Worm (Caenorhabditis elegans) whole organism, late embryonic: ENCODE measurements around the gene F16B3.2.

Source experiments
- C38D4.7 ChIP-seq: fragments of 200-800 bp; sonication (Bioruptor generic); optimal IDR thresholded peaks from 2 replicates; lab custom pipeline; 2018; ENCODE audit warnings: mild to moderate bottlenecking, missing genetic modification characterization, moderate library complexity, missing compliant biosample characterization
- K02D7.2 ChIP-seq: sonication (generic microtip); optimal IDR thresholded peaks from 2 replicates; lab custom pipeline; 2017; ENCODE audit warnings: mild to moderate bottlenecking, missing genetic modification characterization, missing compliant biosample characterization
- T23F11.4 ChIP-seq: fragments of 200-800 bp; sonication (Bioruptor generic); optimal IDR thresholded peaks from 2 replicates; lab custom pipeline; 2018; ENCODE audit warnings: mild to moderate bottlenecking, missing genetic modification characterization, missing compliant biosample characterization
- ahr-1 ChIP-seq: sonication (generic microtip); optimal IDR thresholded peaks from 2 replicates; lab custom pipeline; 2016; ENCODE audit warnings: missing genetic modification characterization, missing compliant biosample characterization
- ama-1 ChIP-seq: fragments of 150-350 bp; optimal IDR thresholded peaks from 2 replicates; lab custom pipeline; 2014
- ceh-14 ChIP-seq: sonication (generic microtip); optimal IDR thresholded peaks from 2 replicates; lab custom pipeline; 2016; ENCODE audit warnings: missing genotype, missing genetic modification characterization, missing compliant biosample characterization
- ceh-18 ChIP-seq: sonication (generic microtip); optimal IDR thresholded peaks from 2 replicates; lab custom pipeline; 2016; ENCODE audit warnings: missing genetic modification characterization, missing compliant biosample characterization
- ceh-19 ChIP-seq: fragments of 200-800 bp; sonication (Bioruptor generic); optimal IDR thresholded peaks from 2 replicates; lab custom pipeline; 2018; ENCODE audit warnings: mild to moderate bottlenecking, missing genetic modification characterization, missing compliant biosample characterization
- ceh-2 ChIP-seq: sonication (generic microtip); optimal IDR thresholded peaks from 2 replicates; lab custom pipeline; 2016; ENCODE audit warnings: missing genotype, missing genetic modification characterization, missing compliant biosample characterization
- ceh-22 ChIP-seq: sonication (generic microtip); optimal IDR thresholded peaks from 2 replicates; lab custom pipeline; 2017; ENCODE audit warnings: missing biosample characterization, missing genetic modification characterization
- ceh-24 ChIP-seq: sonication (generic microtip); optimal IDR thresholded peaks from 2 replicates; lab custom pipeline; 2016; ENCODE audit warnings: mild to moderate bottlenecking, missing genetic modification characterization, missing compliant biosample characterization
- ceh-30 ChIP-seq: fragments of 150-350 bp; optimal IDR thresholded peaks from 2 replicates; lab custom pipeline; 2014; ENCODE audit warnings: missing biosample characterization, missing genetic modification characterization
- ceh-9 ChIP-seq: sonication (generic microtip); optimal IDR thresholded peaks from 2 replicates; lab custom pipeline; 2016; ENCODE audit warnings: mild to moderate bottlenecking, missing genetic modification characterization, inconsistent platforms, missing compliant biosample characterization
- elt-2 ChIP-seq: sonication (generic microtip); optimal IDR thresholded peaks from 2 replicates; lab custom pipeline; 2016; ENCODE audit warnings: missing genetic modification reagents, missing genetic modification characterization, missing compliant biosample characterization
- elt-4 ChIP-seq: sonication (generic microtip); optimal IDR thresholded peaks from 2 replicates; lab custom pipeline; 2016; ENCODE audit warnings: missing genetic modification characterization, missing compliant biosample characterization
- ets-4 ChIP-seq: sonication (generic microtip); optimal IDR thresholded peaks from 2 replicates; lab custom pipeline; 2016; ENCODE audit warnings: missing genetic modification characterization, missing compliant biosample characterization
- fkh-10 ChIP-seq: fragments of 150-350 bp; optimal IDR thresholded peaks from 2 replicates; lab custom pipeline; 2014; ENCODE audit warnings: missing biosample characterization, missing genetic modification reagents, missing genetic modification characterization
- fkh-6 ChIP-seq: sonication (generic microtip); optimal IDR thresholded peaks from 2 replicates; lab custom pipeline; 2016; ENCODE audit warnings: missing genetic modification characterization, missing compliant biosample characterization
- gmeb-2 ChIP-seq: sonication (generic microtip); optimal IDR thresholded peaks from 2 replicates; lab custom pipeline; 2016; ENCODE audit warnings: missing genetic modification characterization, inconsistent platforms, missing compliant biosample characterization
- hlh-30 ChIP-seq: sonication (generic microtip); optimal IDR thresholded peaks from 2 replicates; lab custom pipeline; 2017; ENCODE audit warnings: antibody characterized with exemption, missing genetic modification characterization, missing compliant biosample characterization; ENCODE audit not compliant: insufficient read depth
- hlh-8 ChIP-seq: sonication (generic microtip); optimal IDR thresholded peaks from 2 replicates; lab custom pipeline; 2016; ENCODE audit warnings: missing genotype, missing genetic modification characterization, missing compliant biosample characterization
- lin-11 ChIP-seq: fragments of 200-800 bp; sonication (Bioruptor generic); optimal IDR thresholded peaks from 2 replicates; lab custom pipeline; 2018; ENCODE audit warnings: mild to moderate bottlenecking, missing genetic modification characterization, missing compliant biosample characterization
- madf-2 ChIP-seq: sonication (generic microtip); optimal IDR thresholded peaks from 2 replicates; lab custom pipeline; 2017; ENCODE audit warnings: missing genetic modification characterization, missing compliant biosample characterization
- nfya-1 ChIP-seq: sonication (generic microtip); optimal IDR thresholded peaks from 2 replicates; lab custom pipeline; 2017; ENCODE audit warnings: missing genetic modification characterization, mild to moderate bottlenecking, missing compliant biosample characterization, antibody characterized with exemption, moderate library complexity
- nhr-232 ChIP-seq: sonication (generic microtip); optimal IDR thresholded peaks from 2 replicates; lab custom pipeline; 2016; ENCODE audit warnings: missing genetic modification characterization, missing compliant biosample characterization
- npax-4 ChIP-seq: sonication (generic microtip); optimal IDR thresholded peaks from 2 replicates; lab custom pipeline; 2016; ENCODE audit warnings: missing genetic modification characterization, missing compliant biosample characterization
- odd-2 ChIP-seq: sonication (generic microtip); optimal IDR thresholded peaks from 2 replicates; lab custom pipeline; 2017; ENCODE audit warnings: antibody characterized with exemption, mild to moderate bottlenecking, missing genetic modification characterization, missing compliant biosample characterization
- pat-9 ChIP-seq: fragments of 200-800 bp; sonication (Bioruptor generic); optimal IDR thresholded peaks from 2 replicates; lab custom pipeline; 2018; ENCODE audit warnings: mild to moderate bottlenecking, missing genetic modification characterization, moderate library complexity, missing compliant biosample characterization
- pax-1 ChIP-seq: fragments of 150-350 bp; optimal IDR thresholded peaks from 2 replicates; lab custom pipeline; 2014; ENCODE audit warnings: missing biosample characterization, missing genetic modification characterization
- pros-1 ChIP-seq: fragments of 150-350 bp; optimal IDR thresholded peaks from 2 replicates; lab custom pipeline; 2014; ENCODE audit warnings: missing biosample characterization, missing genetic modification reagents, missing genetic modification characterization
- ref-2 ChIP-seq: sonication (generic microtip); optimal IDR thresholded peaks from 2 replicates; lab custom pipeline; 2016; ENCODE audit warnings: missing genetic modification characterization, missing compliant biosample characterization
- rnt-1 ChIP-seq: sonication (generic microtip); optimal IDR thresholded peaks from 2 replicates; lab custom pipeline; 2016; ENCODE audit warnings: missing genetic modification characterization, missing compliant biosample characterization
- sox-4 ChIP-seq: sonication (generic microtip); optimal IDR thresholded peaks from 2 replicates; lab custom pipeline; 2017; ENCODE audit warnings: mild to moderate bottlenecking, missing genetic modification characterization, inconsistent platforms, missing compliant biosample characterization
- syd-9 ChIP-seq: sonication (generic microtip); optimal IDR thresholded peaks from 2 replicates; lab custom pipeline; 2016; ENCODE audit warnings: mild to moderate bottlenecking, missing genetic modification characterization, moderate library complexity, missing compliant biosample characterization
- tbx-2 ChIP-seq: sonication (generic microtip); optimal IDR thresholded peaks from 2 replicates; lab custom pipeline; 2016; ENCODE audit warnings: missing genetic modification characterization, missing compliant biosample characterization
- tbx-7 ChIP-seq: sonication (generic microtip); optimal IDR thresholded peaks from 2 replicates; lab custom pipeline; 2016; ENCODE audit warnings: missing genotype, missing genetic modification characterization, missing compliant biosample characterization
- ttx-3 ChIP-seq: sonication (generic microtip); optimal IDR thresholded peaks from 2 replicates; lab custom pipeline; 2016; ENCODE audit warnings: missing genetic modification reagents, missing genetic modification characterization, missing compliant biosample characterization
- unc-55 ChIP-seq: sonication (generic microtip); optimal IDR thresholded peaks from 2 replicates; lab custom pipeline; 2017; ENCODE audit warnings: missing biosample characterization, missing genetic modification reagents, missing genetic modification characterization
- unc-86 ChIP-seq: sonication (generic microtip); optimal IDR thresholded peaks from 2 replicates; lab custom pipeline; 2016; ENCODE audit warnings: missing genetic modification characterization, missing compliant biosample characterization

The F16B3.2 gene

DNA sequence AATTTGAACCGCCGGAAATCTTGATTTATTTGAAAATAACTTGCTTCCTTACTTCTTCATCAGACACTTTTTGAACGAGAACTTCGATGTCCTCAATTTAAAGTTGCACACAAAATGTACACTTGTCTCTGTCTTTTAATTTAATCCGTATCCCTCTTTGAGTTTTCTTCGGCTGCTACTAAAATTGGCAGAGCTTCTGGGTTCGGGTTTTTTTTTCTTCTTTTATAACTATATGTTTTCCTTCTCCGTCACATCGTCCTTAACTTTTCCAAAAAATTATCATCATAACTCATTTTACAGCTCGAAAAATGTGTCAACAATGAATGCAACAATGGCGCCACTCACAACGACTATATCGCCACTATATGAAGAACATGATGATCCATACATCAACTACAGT lies 36.9 kb downstream of the F16B3.2 start, which contains the start of gene glb-33:
Gene glb-33, plus strand, starts transcription at position 301 of the 400 bp plus-strand sequence.
- TF ChIP-seq unc-86 (no peak), pat-9 (tag; lab: Kevin White, UChicago) (no peak), ceh-19 (GFP tag; lab: Kevin White, UChicago) (no peak), ref-2 (tag; lab: Kevin White, UChicago) (no peak), ceh-14 (tag; lab: Kevin White, UChicago) (no peak), gmeb-2 (tag; lab: Kevin White, UChicago) (no peak), sox-4 (tag; lab: Kevin White, UChicago) (no peak), ttx-3 (no peak), hlh-30 (no peak), ahr-1 (tag; lab: Kevin White, UChicago) (no peak), odd-2 (tag; lab: Kevin White, UChicago) (no peak), rnt-1 (tag; lab: Kevin White, UChicago) (no peak), K02D7.2 (tag; lab: Kevin White, UChicago) (no peak), madf-2 (tag; lab: Kevin White, UChicago) (no peak), fkh-6 (tag; lab: Kevin White, UChicago) (no peak), ama-1 (lab: Kevin White, UChicago) (no peak)

DNA sequence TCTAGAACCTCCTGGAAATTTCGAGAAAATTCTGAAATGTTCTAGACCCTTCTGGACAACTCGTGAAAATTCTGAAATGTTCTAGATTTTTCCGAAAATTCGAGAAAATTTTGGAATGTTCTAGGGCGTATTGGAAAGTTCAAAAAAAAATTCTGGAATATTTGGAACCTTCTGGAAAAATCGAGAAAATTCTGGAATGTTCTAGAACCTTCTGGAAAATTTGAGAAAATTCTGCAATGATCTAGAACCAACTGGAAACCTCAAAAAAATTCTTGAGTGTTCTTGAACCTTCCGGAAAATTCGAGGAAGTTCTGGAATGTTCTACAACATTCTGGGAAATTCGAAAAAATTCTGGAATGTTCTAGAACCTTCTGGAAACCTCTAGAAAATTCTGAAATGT lies 37.4 kb downstream of the F16B3.2 start:
- TF ChIP-seq fkh-10 (no peak), C38D4.7 (GFP tag; lab: Kevin White, UChicago) (no peak), pax-1 (no peak), nfya-1 (no peak), tbx-7 (tag; lab: Kevin White, UChicago) (no peak), odd-2 (tag; lab: Kevin White, UChicago) (no peak), ttx-3 (no peak), lin-11 (tag; lab: Kevin White, UChicago) (no peak), K02D7.2 (tag; lab: Kevin White, UChicago) (no peak), nhr-232 (no peak), hlh-8 (tag; lab: Kevin White, UChicago) (no peak), npax-4 (tag; lab: Kevin White, UChicago) (no peak), ceh-9 (tag; lab: Kevin White, UChicago) (no peak), sox-4 (tag; lab: Kevin White, UChicago) (no peak), pros-1 (tag; lab: Kevin White, UChicago) (no peak), syd-9 (no peak), gmeb-2 (tag; lab: Kevin White, UChicago) (no peak), unc-55 (GFP tag; lab: Kevin White, UChicago) (no peak), ceh-18 (tag; lab: Kevin White, UChicago) (no peak)

DNA sequence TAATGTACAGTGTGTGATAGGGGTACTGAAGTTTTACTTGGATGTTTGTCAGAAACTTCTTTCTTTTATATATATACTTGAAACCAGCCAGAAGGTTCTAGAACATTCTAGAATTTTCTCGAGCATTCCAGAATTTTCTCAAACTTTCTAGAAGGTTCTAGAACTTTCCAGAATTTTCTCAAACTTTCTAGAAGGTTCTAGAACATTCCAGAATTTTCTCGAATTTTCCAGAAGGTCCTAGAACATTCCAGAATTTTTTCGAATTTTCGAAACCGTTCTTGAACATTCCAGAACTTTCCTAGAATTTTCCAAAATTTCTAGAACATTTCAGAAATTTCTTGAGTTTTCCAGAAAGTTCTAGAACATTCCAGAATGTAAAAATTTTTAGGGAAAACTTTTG lies 40.4 kb downstream of the F16B3.2 start:
- TF ChIP-seq hlh-30 (no peak), tbx-7 (tag; lab: Kevin White, UChicago) (no peak), ceh-30 (tag; lab: Kevin White, UChicago) (no peak), ama-1 (lab: Kevin White, UChicago) (no peak), fkh-10 (no peak), K02D7.2 (tag; lab: Kevin White, UChicago) (no peak), elt-4 (tag; lab: Kevin White, UChicago) (no peak), tbx-2 (tag; lab: Kevin White, UChicago) (no peak), ets-4 (tag; lab: Kevin White, UChicago) (no peak), madf-2 (tag; lab: Kevin White, UChicago) (no peak), ceh-24 (tag; lab: Kevin White, UChicago) (no peak), T23F11.4 (GFP tag; lab: Kevin White, UChicago) (no peak), elt-2 (tag; lab: Kevin White, UChicago) (no peak), nhr-232 (no peak), ceh-22 (tag; lab: Kevin White, UChicago) (no peak), ceh-2 (tag; lab: Kevin White, UChicago) (no peak)
